Worm (Caenorhabditis elegans): ENCODE measurements around the gene W09D6.1.

Gene W09D6.1

ce11 chrIII:11118107-11118506 lies 49.5 kb downstream of the W09D6.1 start (continued):
- peak; percentile 49; the same call in 1 of the 2 replicates for TF ChIP-seq lin-26 (GFP tag; IDR thresholded peaks at IDR 0.05)
- TF ChIP-seq F39B2.1 (GFP tag; IDR thresholded peaks at IDR 0.05): peak; percentile 56; the same call in 1 of the 2 replicates
- peak; percentile 74 for TF ChIP-seq hmg-1.2 (GFP tag; IDR thresholded peaks at IDR 0.05)
- TF ChIP-seq nfyb-1 (GFP tag; IDR thresholded peaks at IDR 0.05): peak; percentile 71
- 0 out of 2 replicates have a peak, but pooled peaks have one; percentile 73 for TF ChIP-seq Y53G8AR.9 (GFP tag; conservative IDR thresholded peaks at IDR 0.05)
- TF ChIP-seq D2030.7 (GFP tag; IDR thresholded peaks at IDR 0.05): peak; percentile 98
- 0 out of 2 replicates have a peak, but pooled peaks have one; percentile 35 for TF ChIP-seq C17E4.6 (GFP tag; IDR thresholded peaks at IDR 0.05)
- TF ChIP-seq ceh-100 (GFP tag; IDR thresholded peaks at IDR 0.05): peak; percentile 87
- 0 out of 2 replicates have a peak, but pooled peaks have one; percentile 11 for TF ChIP-seq attf-3 (GFP tag; conservative IDR thresholded peaks at IDR 0.05)

ce11 chrIII:11119176-11119853 lies 50.7 kb downstream of the W09D6.1 start, which contains the start of the genes sup-35 and Y48A6C.4:
sup-35 (minus strand) TSS chrIII:11119226.
Y48A6C.4 (plus strand) TSS chrIII:11119803.
- TF ChIP-seq efl-1 (GFP tag; optimal IDR thresholded peaks at IDR 0.05) (peak; percentile 94), madf-10 (tag; optimal IDR thresholded peaks at IDR 0.05) (peak; percentile 65), unc-130 (GFP tag; optimal IDR thresholded peaks at IDR 0.05) (peak; percentile 80), athp-1 (tag; optimal IDR thresholded peaks at IDR 0.05) (peak; percentile 47), pha-4 (tag; optimal IDR thresholded peaks at IDR 0.05) (peak; percentile 12), nhr-90 (tag; optimal IDR thresholded peaks at IDR 0.05) (no peak), attf-5 (GFP tag; optimal IDR thresholded peaks at IDR 0.05) (peak; percentile 80), ceh-100 (GFP tag; IDR thresholded peaks at IDR 0.05) (peak; percentile 97), egl-18 (GFP tag; IDR thresholded peaks at IDR 0.05) (no peak), K12H6.12 (tag; optimal IDR thresholded peaks at IDR 0.05) (peak; percentile 74), dpff-1 (tag; optimal IDR thresholded peaks at IDR 0.05) (no peak), D2030.7 (GFP tag; IDR thresholded peaks at IDR 0.05) (peak; percentile 92), mcd-1 (GFP tag; IDR thresholded peaks at IDR 0.05) (peak; percentile 92), ztf-18 (tag; optimal IDR thresholded peaks at IDR 0.05) (peak; percentile 44), xnd-1 (tag; optimal IDR thresholded peaks at IDR 0.05) (peak; percentile 14), bed-2 (GFP tag; IDR thresholded peaks at IDR 0.05) (0 out of 2 replicates have a peak, but pooled peaks have one; percentile 43), madf-3 (GFP tag; IDR thresholded peaks at IDR 0.05) (no peak), madf-6 (GFP tag; IDR thresholded peaks at IDR 0.05) (peak; percentile 87), F55B11.4 (tag; optimal IDR thresholded peaks at IDR 0.05; ENCODE audit: borderline replicate concordance, insufficient read depth) (no peak), ZK185.1 (tag; optimal IDR thresholded peaks at IDR 0.05; ENCODE audit: poor library complexity, severe bottlenecking) (peak; percentile 46), ztf-28 (GFP tag; IDR thresholded peaks at IDR 0.05) (0 out of 2 replicates have a peak, but pooled peaks have one; percentile 23), rcor-1 (GFP tag; IDR thresholded peaks at IDR 0.05) (peak; percentile 53; the same call in 1 of the 2 replicates), lsl-1 (GFP tag; optimal IDR thresholded peaks at IDR 0.05) (peak; percentile 64), lin-54 (GFP tag; optimal IDR thresholded peaks at IDR 0.05) (peak; percentile 90), aptf-2 (GFP tag; conservative IDR thresholded peaks at IDR 0.05) (0 out of 2 replicates have a peak, but pooled peaks have one; percentile 12), B0261.1 (tag; optimal IDR thresholded peaks at IDR 0.05) (no peak), nhr-80 (tag; optimal IDR thresholded peaks at IDR 0.05) (peak; percentile 2), bed-1 (GFP tag; IDR thresholded peaks at IDR 0.05) (no peak), T07F8.4 (tag; optimal IDR thresholded peaks at IDR 0.05) (no peak), snpc-1.1 (tag; optimal IDR thresholded peaks at IDR 0.05; ENCODE audit: insufficient read depth) (peak; percentile 84), ceh-27 (GFP tag; optimal IDR thresholded peaks at IDR 0.05) (peak; percentile 65), tbp1 (GFP tag; optimal IDR thresholded peaks at IDR 0.05) (peak; percentile 52), F23B12.7 (tag; optimal IDR thresholded peaks at IDR 0.05; ENCODE audit: insufficient read depth) (peak; percentile 6), snpc-1.3 (tag; optimal IDR thresholded peaks at IDR 0.05; ENCODE audit: insufficient read depth) (peak; percentile 8), let-607 (tag; optimal IDR thresholded peaks at IDR 0.05) (peak in 1 of 2 experiments; percentile 23), rec-8 (tag; optimal IDR thresholded peaks at IDR 0.05) (no peak), B0336.3 (GFP tag; IDR thresholded peaks at IDR 0.05) (0 out of 2 replicates have a peak, but pooled peaks have one; percentile 15)
